Fruit fly (Drosophila melanogaster) whole organism, adult: ENCODE data around the gene Slu7.
A peak's percentile ranks its signal among the peaks of the same experiment; 100 is the strongest.

ENCODE experiments used
- CG5204 ChIP-seq: fragments of 200-800 bp; sonication (Bioruptor generic); optimal IDR thresholded peaks from 2 replicates; lab custom pipeline; 2016; ENCODE audit warnings: missing biosample characterization, missing genetic modification characterization
- Crg-1 ChIP-seq: fragments of 200-800 bp; sonication (Bioruptor generic); optimal IDR thresholded peaks from 2 replicates; lab custom pipeline; 2016; ENCODE audit warnings: missing biosample characterization, missing genetic modification characterization
- kay ChIP-seq: fragments of 200-800 bp; sonication (Bioruptor generic); peaks from one replicate; lab custom pipeline; 2016; ENCODE audit warnings: missing biosample characterization, missing genetic modification characterization, borderline replicate concordance
- tj ChIP-seq: fragments of 200-800 bp; sonication (Bioruptor generic); optimal IDR thresholded peaks from 3 replicates; lab custom pipeline; 2017; ENCODE audit warnings: missing biosample characterization, mild to moderate bottlenecking, missing genetic modification characterization, moderate library complexity
- toe ChIP-seq: fragments of 200-800 bp; sonication (Bioruptor generic); optimal IDR thresholded peaks from 2 replicates; lab custom pipeline; 2016; ENCODE audit warnings: missing biosample characterization, missing genetic modification characterization

DNA sequence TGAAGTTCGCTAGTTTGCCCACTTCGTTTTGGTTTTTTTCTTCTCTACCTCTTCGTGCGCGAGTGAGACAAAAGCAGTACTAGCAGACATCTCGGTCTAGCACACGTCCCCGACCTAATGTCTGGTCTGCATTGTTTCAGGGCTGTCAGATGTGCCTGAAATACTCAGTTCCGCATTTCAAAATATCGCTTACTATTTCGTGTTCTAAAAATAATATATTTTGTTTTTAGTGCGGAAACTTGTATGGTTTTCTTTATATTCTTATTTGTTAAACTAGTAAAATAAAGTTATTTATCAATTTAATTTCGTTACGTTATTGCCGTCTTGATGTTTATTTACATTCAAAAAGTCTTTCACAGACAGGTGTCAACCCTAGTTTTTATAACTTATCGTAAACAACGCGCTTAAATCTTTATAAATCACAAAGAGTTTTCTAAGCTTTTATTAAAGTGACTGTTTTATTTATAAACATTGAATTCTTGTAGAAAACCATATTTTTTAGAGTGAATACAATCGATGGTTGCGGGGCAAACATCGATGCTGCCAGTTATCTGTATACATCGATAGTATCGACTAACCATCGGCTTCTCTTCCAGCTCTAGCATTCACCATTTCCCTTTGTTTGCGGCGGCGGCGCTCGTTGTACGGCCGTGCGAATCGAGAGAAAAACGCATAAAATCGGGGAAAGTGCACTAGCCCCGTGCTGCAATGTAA lies 24.5 kb upstream of the Slu7 start:
- no peak for TF ChIP-seq kay
- peak; percentile 86 for TF ChIP-seq tj (GFP tag; lab: Kevin White, UChicago)
- TF ChIP-seq toe (GFP tag; lab: Kevin White, UChicago) = peak; percentile 82
- TF ChIP-seq CG5204 (GFP tag; lab: Kevin White, UChicago) = peak; percentile 82
- peak; percentile 37 for TF ChIP-seq Crg-1 (GFP tag; lab: Kevin White, UChicago)
